Fruit fly (Drosophila melanogaster) whole organism, wandering third instar larva: Measurements from ENCODE around the gene CG42758.
A peak's percentile ranks its signal among the peaks of the same experiment; 100 is the strongest.

Experiments
- Abd-B ChIP-seq: fragments of >200 bp; optimal IDR thresholded peaks from 2 replicates; lab custom pipeline; 2017; ENCODE audit warnings: missing biosample characterization, missing genetic modification characterization
- CG32264 ChIP-seq: fragments of 200-800 bp; sonication (Bioruptor generic); optimal IDR thresholded peaks from 2 replicates; lab custom pipeline; 2016; ENCODE audit warnings: missing biosample characterization, missing genetic modification characterization
- CG9705 ChIP-seq: fragments of 200-800 bp; sonication (Bioruptor generic); optimal IDR thresholded peaks from 2 replicates; lab custom pipeline; 2018; ENCODE audit warnings: missing biosample characterization, mild to moderate bottlenecking, missing genetic modification characterization
- CrebA ChIP-seq: fragments of 200-800 bp; sonication (Bioruptor generic); optimal IDR thresholded peaks from 2 replicates; lab custom pipeline; 2016; ENCODE audit warnings: missing biosample characterization, mild to moderate bottlenecking, missing genetic modification characterization, borderline replicate concordance
- Dfd ChIP-seq: fragments of >200 bp; optimal IDR thresholded peaks from 2 replicates; lab custom pipeline; 2017; ENCODE audit warnings: missing biosample characterization, missing genetic modification characterization
- Dif ChIP-seq: fragments of 200-275, 200-300 bp; sonication (Bioruptor generic); optimal IDR thresholded peaks from 2 replicates; lab custom pipeline; 2018; ENCODE audit warnings: missing biosample characterization, missing genetic modification characterization; ENCODE audit not compliant: partially characterized antibody
- GATAd ChIP-seq: sonication (Bioruptor generic); optimal IDR thresholded peaks from 2 replicates; lab custom pipeline; 2016; ENCODE audit warnings: missing biosample characterization, missing genetic modification characterization
- HLH106 ChIP-seq: fragments of 200-800 bp; optimal IDR thresholded peaks from 3 replicates; lab custom pipeline; 2019; ENCODE audit warnings: missing biosample characterization, mild to moderate bottlenecking, missing genetic modification characterization, moderate library complexity
- Hnf4 ChIP-seq: fragments of 200-800 bp; sonication (Bioruptor generic); optimal IDR thresholded peaks from 2 replicates; lab custom pipeline; 2016; ENCODE audit warnings: missing biosample characterization, mild to moderate bottlenecking, missing genetic modification characterization
- Hr78 ChIP-seq: fragments of >200 bp; optimal IDR thresholded peaks from 2 replicates; lab custom pipeline; 2017; ENCODE audit warnings: missing biosample characterization, missing genetic modification characterization
- Hr83 ChIP-seq: fragments of 200-300 bp; sonication (Bioruptor generic); optimal IDR thresholded peaks from 2 replicates; lab custom pipeline; 2016; ENCODE audit warnings: missing biosample characterization, mild to moderate bottlenecking, missing genetic modification characterization, moderate library complexity; ENCODE audit not compliant: poor library complexity, severe bottlenecking
- Jra ChIP-seq: sonication (Bioruptor generic); optimal IDR thresholded peaks from 2 replicates; lab custom pipeline; 2016; ENCODE audit warnings: missing biosample characterization, missing genetic modification characterization
- Mio ChIP-seq: sonication (Bioruptor generic); optimal IDR thresholded peaks from 2 replicates; lab custom pipeline; 2016; ENCODE audit warnings: missing biosample characterization, missing genetic modification characterization
- Myc ChIP-seq: fragments of >200 bp; optimal IDR thresholded peaks from 2 replicates; lab custom pipeline; 2017
- N ChIP-seq: fragments of >200 bp; optimal IDR thresholded peaks from 2 replicates; lab custom pipeline; 2018; ENCODE audit warnings: missing biosample characterization, missing external identifiers, missing genetic modification characterization
- OdsH ChIP-seq: fragments of 200-800 bp; sonication (Bioruptor generic); optimal IDR thresholded peaks from 2 replicates; lab custom pipeline; 2016; ENCODE audit warnings: missing biosample characterization, mild to moderate bottlenecking, missing genetic modification characterization
- Rel ChIP-seq, 2 experiments: fragments of 200-800 bp; sonication (Bioruptor generic) in 1 of 2; optimal IDR thresholded peaks; 2 replicates in 1 of 2; 3 replicates in 1 of 2; lab custom pipeline; 2016 to 2019; ENCODE audit warnings: mild to moderate bottlenecking in 2 of 2, missing biosample characterization in 2 of 2, missing genetic modification characterization in 2 of 2, moderate library complexity in 1 of 2
- Sp1 ChIP-seq: fragments of 200-800 bp; sonication (Bioruptor generic); optimal IDR thresholded peaks from 3 replicates; lab custom pipeline; 2019; ENCODE audit warnings: missing biosample characterization, mild to moderate bottlenecking, missing genetic modification characterization, moderate library complexity
- Vsx2 ChIP-seq: fragments of 200-300, 225-300 bp; sonication (Bioruptor generic); optimal IDR thresholded peaks from 2 replicates; lab custom pipeline; 2018; ENCODE audit warnings: missing biosample characterization, missing genetic modification characterization; ENCODE audit not compliant: partially characterized antibody
- br ChIP-seq: fragments of 200-800 bp; sonication (Bioruptor generic); optimal IDR thresholded peaks from 2 replicates; lab custom pipeline; 2016; ENCODE audit warnings: missing biosample characterization, missing genetic modification characterization
- brk ChIP-seq: fragments of 200-800 bp; sonication (Bioruptor generic); optimal IDR thresholded peaks from 2 replicates; lab custom pipeline; 2016; ENCODE audit warnings: missing biosample characterization, mild to moderate bottlenecking, missing genetic modification characterization
- dl ChIP-seq, 2 experiments: fragments of 175-275, 200-275 bp in 1 of 2; fragments of 200-275 bp in 1 of 2; sonication (Bioruptor generic); optimal IDR thresholded peaks; lab custom pipeline; 2018; ENCODE audit warnings: mild to moderate bottlenecking in 2 of 2, missing biosample characterization in 2 of 2, missing genetic modification characterization in 2 of 2, moderate library complexity in 2 of 2; ENCODE audit not compliant: partially characterized antibody in 2 of 2, insufficient read depth in 1 of 2
- dmrt93B ChIP-seq: fragments of 200-800 bp; sonication (Bioruptor generic); optimal IDR thresholded peaks from 2 replicates; lab custom pipeline; 2018; ENCODE audit warnings: missing biosample characterization, mild to moderate bottlenecking, missing genetic modification characterization
- dsf ChIP-seq: sonication (Bioruptor generic); optimal IDR thresholded peaks from 2 replicates; lab custom pipeline; 2016; ENCODE audit warnings: missing biosample characterization, missing genetic modification characterization, borderline replicate concordance
- ey ChIP-seq: fragments of 200-800 bp; sonication (Bioruptor generic); optimal IDR thresholded peaks from 2 replicates; lab custom pipeline; 2016; ENCODE audit warnings: missing biosample characterization, missing genetic modification characterization
- foxo ChIP-seq, 2 experiments: fragments of 200-800 bp; sonication (Bioruptor generic); optimal IDR thresholded peaks; 2 replicates in 1 of 2; 3 replicates in 1 of 2; lab custom pipeline; 2016 to 2017; ENCODE audit warnings: missing biosample characterization in 2 of 2, missing genetic modification characterization in 2 of 2
- fru ChIP-seq: fragments of 200-800 bp; sonication (Bioruptor generic); optimal IDR thresholded peaks from 3 replicates; lab custom pipeline; 2016; ENCODE audit warnings: missing biosample characterization, mild to moderate bottlenecking, missing genetic modification characterization
- h ChIP-seq: fragments of 200-800 bp; sonication (Bioruptor generic); optimal IDR thresholded peaks from 3 replicates; lab custom pipeline; 2016; ENCODE audit warnings: missing biosample characterization, mild to moderate bottlenecking, missing genetic modification characterization
- jim ChIP-seq: fragments of 175-275, 200-325 bp; sonication (Bioruptor generic); optimal IDR thresholded peaks from 2 replicates; lab custom pipeline; 2016; ENCODE audit warnings: missing biosample characterization, mild to moderate bottlenecking, missing genetic modification characterization
- lola ChIP-seq: fragments of >200 bp; optimal IDR thresholded peaks from 2 replicates; lab custom pipeline; 2017; ENCODE audit warnings: missing biosample characterization, missing genetic modification characterization
- pan ChIP-seq: fragments of >200 bp; optimal IDR thresholded peaks from 2 replicates; lab custom pipeline; 2017
- psq ChIP-seq: fragments of 200-800 bp; sonication (Bioruptor generic); optimal IDR thresholded peaks from 3 replicates; lab custom pipeline; 2017; ENCODE audit warnings: missing biosample characterization, mild to moderate bottlenecking, missing genetic modification characterization, moderate library complexity
- rgr ChIP-seq: fragments of 200-800 bp; sonication (Bioruptor generic); optimal IDR thresholded peaks from 3 replicates; lab custom pipeline; 2016; ENCODE audit warnings: missing biosample characterization, mild to moderate bottlenecking, missing genetic modification characterization
- sage ChIP-seq: fragments of 200-800 bp; sonication (Bioruptor generic); optimal IDR thresholded peaks from 2 replicates; lab custom pipeline; 2016; ENCODE audit warnings: missing biosample characterization, mild to moderate bottlenecking, missing genetic modification characterization
- sv ChIP-seq: fragments of 200-800 bp; sonication (Bioruptor generic); optimal IDR thresholded peaks from 3 replicates; lab custom pipeline; 2016; ENCODE audit warnings: missing biosample characterization, missing genetic modification characterization
- tai ChIP-seq: sonication (Bioruptor generic); optimal IDR thresholded peaks from 2 replicates; lab custom pipeline; 2016; ENCODE audit warnings: missing biosample characterization, missing genetic modification characterization
- usp ChIP-seq: fragments of >200 bp; optimal IDR thresholded peaks from 2 replicates; lab custom pipeline; 2017; ENCODE audit warnings: missing biosample characterization, missing genetic modification characterization
- woc ChIP-seq: sonication (Bioruptor generic); optimal IDR thresholded peaks from 2 replicates; lab custom pipeline; 2016; ENCODE audit warnings: missing biosample characterization, mild to moderate bottlenecking, missing genetic modification characterization

CG42758 gene

DNA sequence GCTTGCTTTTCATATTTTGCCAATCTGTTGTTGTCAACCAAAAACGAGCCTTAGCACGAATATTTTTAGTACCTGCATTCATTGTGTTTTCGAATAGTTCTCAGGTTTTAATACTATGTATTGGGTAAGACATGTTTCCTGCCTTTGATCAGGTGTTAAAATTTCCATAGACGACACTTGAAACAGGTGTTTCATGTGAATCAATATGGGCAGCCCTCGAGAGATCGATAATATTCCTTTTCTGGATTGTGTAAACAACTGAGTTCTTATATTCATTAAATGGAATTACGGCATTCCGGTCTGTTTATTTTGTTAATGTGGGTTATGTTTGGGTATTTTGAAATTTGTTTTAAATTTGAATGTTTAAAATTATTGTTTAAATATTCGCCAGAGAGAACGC lies 18.0 kb upstream of the CG42758 start:
- no peak for TF ChIP-seq CrebA
- TF ChIP-seq Sp1 (GFP tag; lab: Kevin White, UChicago): no peak
- no peak for TF ChIP-seq Abd-B (GFP tag; lab: Kevin White, UChicago)
- TF ChIP-seq foxo (GFP tag; optimal IDR thresholded peaks at IDR 0.05; lab: Kevin White, UChicago): no peak
- TF ChIP-seq sage (GFP tag; lab: Kevin White, UChicago): no peak
- TF ChIP-seq Hr78 (GFP tag; lab: Kevin White, UChicago): no peak
- TF ChIP-seq psq (GFP tag; lab: Kevin White, UChicago): no peak
- TF ChIP-seq dmrt93B (GFP tag; lab: Kevin White, UChicago): no peak

- TF ChIP-seq dsf (GFP tag; lab: Kevin White, UChicago): no peak
- no peak for TF ChIP-seq br (GFP tag; lab: Kevin White, UChicago)
- no peak for TF ChIP-seq psq (GFP tag; lab: Kevin White, UChicago)
- no peak for TF ChIP-seq h (GFP tag; lab: Kevin White, UChicago)
- no peak for TF ChIP-seq dl (GFP tag; optimal IDR thresholded peaks at IDR 0.05; lab: Kevin White, UChicago; ENCODE audit: insufficient read depth in 1 of 2, partially characterized antibody in 2 of 2)
- no peak for TF ChIP-seq Hr78 (GFP tag; lab: Kevin White, UChicago)
- no peak for TF ChIP-seq GATAd (GFP tag; lab: Kevin White, UChicago)
- TF ChIP-seq CG9705: no peak
- no peak for TF ChIP-seq Dfd
- no peak for TF ChIP-seq sv
- TF ChIP-seq CrebA: no peak
- no peak for TF ChIP-seq Hr83 (GFP tag; lab: Kevin White, UChicago)
- TF ChIP-seq Dif: no peak
- TF ChIP-seq N (GFP tag; lab: Kevin White, UChicago): no peak
- TF ChIP-seq OdsH (GFP tag; lab: Kevin White, UChicago): no peak
- no peak for TF ChIP-seq dmrt93B (GFP tag; lab: Kevin White, UChicago)
- no peak for TF ChIP-seq Mio (GFP tag; lab: Kevin White, UChicago)
- TF ChIP-seq woc (GFP tag; lab: Kevin White, UChicago): no peak
- TF ChIP-seq foxo (GFP tag; optimal IDR thresholded peaks at IDR 0.05; lab: Kevin White, UChicago): no peak
These were observed 17.3 kb upstream of the CG42758 start for dm6 chr3L:14549958-14550357.

DNA sequence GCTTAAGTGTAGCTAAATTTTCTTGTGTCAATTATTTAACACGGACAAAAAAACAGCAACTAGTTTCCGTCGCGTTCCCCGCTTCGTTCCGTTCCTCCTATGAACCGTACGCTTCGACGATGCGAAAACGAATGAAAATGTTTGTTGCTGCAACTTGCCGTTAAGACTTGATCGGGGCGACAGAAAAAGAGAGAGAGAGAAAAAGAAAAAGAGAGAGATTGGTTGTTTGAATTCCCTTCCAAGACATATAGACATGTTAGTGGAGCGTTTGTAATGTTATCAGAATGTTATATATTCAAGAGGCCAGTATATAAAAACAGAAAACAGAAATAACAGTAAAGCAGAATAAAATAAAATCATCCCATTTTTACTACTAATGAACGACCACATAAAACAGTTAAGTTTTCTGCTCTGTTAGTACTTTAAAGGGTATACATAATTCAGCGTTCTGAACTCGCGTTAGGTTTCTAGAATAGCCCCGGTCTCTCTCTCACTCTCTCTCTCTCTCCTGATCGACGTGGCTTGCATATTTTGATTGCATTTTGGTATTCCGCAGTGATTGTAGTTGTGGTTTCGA lies 16.3 kb upstream of the CG42758 start, which contains the start of gene Gbs-70E:
Gbs-70E (minus strand) TSS at position 137 of the 577 bp plus-strand sequence.
- TF ChIP-seq OdsH (GFP tag; lab: Kevin White, UChicago): peak; percentile 97
- TF ChIP-seq Jra (GFP tag; lab: Kevin White, UChicago): peak; percentile 94
- peak; percentile 71 for TF ChIP-seq Rel (GFP tag; optimal IDR thresholded peaks at IDR 0.05; lab: Kevin White, UChicago)
- TF ChIP-seq Rel (tag; optimal IDR thresholded peaks at IDR 0.05; lab: Kevin White, UChicago): peak; percentile 85
- TF ChIP-seq brk (GFP tag; lab: Kevin White, UChicago): peak; percentile 94
- TF ChIP-seq sage (GFP tag; lab: Kevin White, UChicago): peak; percentile 69
- peak; percentile 91 for TF ChIP-seq sv
- TF ChIP-seq dmrt93B (GFP tag; lab: Kevin White, UChicago): peak; percentile 76
- peak; percentile 68 for TF ChIP-seq CrebA
- peak; percentile 69 for TF ChIP-seq Hr83 (GFP tag; lab: Kevin White, UChicago)
- TF ChIP-seq woc (GFP tag; lab: Kevin White, UChicago): peak; percentile 99
- no peak for TF ChIP-seq Abd-B (GFP tag; lab: Kevin White, UChicago)
- peak; percentile 44 for TF ChIP-seq Mio (GFP tag; lab: Kevin White, UChicago)
- no peak for TF ChIP-seq Myc (lab: Kevin White, UChicago)
- TF ChIP-seq Hnf4 (GFP tag; lab: Kevin White, UChicago): peak; percentile 95
- TF ChIP-seq usp (GFP tag; lab: Kevin White, UChicago): no peak
- TF ChIP-seq tai (GFP tag; lab: Kevin White, UChicago): peak; percentile 78
- peak; percentile 81 for TF ChIP-seq CG32264 (GFP tag; lab: Kevin White, UChicago)
- TF ChIP-seq Dfd: no peak
- TF ChIP-seq Dif: peak; percentile 55
- TF ChIP-seq dsf (GFP tag; lab: Kevin White, UChicago): peak; percentile 76
- TF ChIP-seq psq (GFP tag; lab: Kevin White, UChicago): peak; percentile 92
- peak; percentile 87 for TF ChIP-seq CG9705
- TF ChIP-seq dl (GFP tag; optimal IDR thresholded peaks at IDR 0.05; lab: Kevin White, UChicago; ENCODE audit: insufficient read depth in 1 of 2, partially characterized antibody in 2 of 2): peak in 1 of 2 experiments; percentile 44
- TF ChIP-seq fru (GFP tag; lab: Kevin White, UChicago): peak; percentile 97
- peak; percentile 96 for TF ChIP-seq Sp1 (GFP tag; lab: Kevin White, UChicago)
- TF ChIP-seq GATAd (GFP tag; lab: Kevin White, UChicago): peak; percentile 9
- peak; percentile 51 for TF ChIP-seq Vsx2 (GFP tag; lab: Kevin White, UChicago)
- peak; percentile 95 for TF ChIP-seq br (GFP tag; lab: Kevin White, UChicago)
- peak; percentile 96 for TF ChIP-seq rgr (GFP tag; lab: Kevin White, UChicago)
- TF ChIP-seq lola (GFP tag; lab: Kevin White, UChicago): no peak
- peak; percentile 94 for TF ChIP-seq HLH106 (tag; lab: Kevin White, UChicago)
- no peak for TF ChIP-seq Hr78 (GFP tag; lab: Kevin White, UChicago)
- peak; percentile 95 for TF ChIP-seq ey (GFP tag; lab: Kevin White, UChicago)
- TF ChIP-seq h (GFP tag; lab: Kevin White, UChicago): peak; percentile 97
- TF ChIP-seq jim (GFP tag; lab: Kevin White, UChicago): no peak
- no peak for TF ChIP-seq pan (lab: Kevin White, UChicago)
- peak; percentile 87 to 97 for TF ChIP-seq foxo (GFP tag; optimal IDR thresholded peaks at IDR 0.05; lab: Kevin White, UChicago)
- TF ChIP-seq N (GFP tag; lab: Kevin White, UChicago): no peak
- TF ChIP-seq, all 38 proteins: peak for 29
